Fruit fly (Drosophila melanogaster): ENCODE data around the gene Pi4KIIalpha.

Pi4KIIalpha gene

dm6 chr3R:5601044-5601523 is 37.6 kb upstream of the Pi4KIIalpha start, which contains the start of the genes kra and SecS:
kra (minus strand) TSS chr3R:5601136.
SecS (plus strand) TSS chr3R:5601433.
- TF ChIP-seq CG8301 (tag; optimal IDR thresholded peaks at IDR 0.05), result peak; percentile 11
- TF ChIP-seq EcR (GFP tag; optimal IDR thresholded peaks at IDR 0.05), result no peak
- no peak for TF ChIP-seq Pif1A (GFP tag; optimal IDR thresholded peaks at IDR 0.05)
- no peak for TF ChIP-seq CG4496 (GFP tag; IDR thresholded peaks at IDR 0.05)
- peak; percentile 38 for TF ChIP-seq CG15710 (tag; optimal IDR thresholded peaks at IDR 0.05)
- TF ChIP-seq Snoo (tag; optimal IDR thresholded peaks at IDR 0.05), result peak; percentile 35
- TF ChIP-seq CG8159 (tag; optimal IDR thresholded peaks at IDR 0.05), result peak; percentile 32
- TF ChIP-seq Ets98B (GFP tag; IDR thresholded peaks at IDR 0.05), result no peak
- TF ChIP-seq rn (GFP tag; IDR thresholded peaks at IDR 0.05), result no peak
- no peak for TF ChIP-seq CG32121 (GFP tag; IDR thresholded peaks at IDR 0.05)
- no peak for TF ChIP-seq fd96Ca (GFP tag; IDR thresholded peaks at IDR 0.05)
- TF ChIP-seq CG13204 (GFP tag; optimal IDR thresholded peaks at IDR 0.05), result no peak
- TF ChIP-seq CG10348 (GFP tag; IDR thresholded peaks at IDR 0.05), result no peak
- no peak for TF ChIP-seq CG14655 (GFP tag; optimal IDR thresholded peaks at IDR 0.05)
- TF ChIP-seq gl (tag; optimal IDR thresholded peaks at IDR 0.05), result no peak
- TF ChIP-seq D1 (tag; optimal IDR thresholded peaks at IDR 0.05), result no peak
- peak; percentile 40 for TF ChIP-seq CG9948 (tag; optimal IDR thresholded peaks at IDR 0.05)
- TF ChIP-seq CG17806 (tag; optimal IDR thresholded peaks at IDR 0.05), result peak; percentile 29
- TF ChIP-seq CG34367 (tag; optimal IDR thresholded peaks at IDR 0.05), result peak; percentile 11
- TF ChIP-seq CG12605 (GFP tag; IDR thresholded peaks at IDR 0.05), result no peak
- TF ChIP-seq Pif1B (GFP tag; optimal IDR thresholded peaks at IDR 0.05), result no peak

dm6 chr3R:5600361-5601043 is 37.0 kb upstream of the Pi4KIIalpha start:
- TF ChIP-seq CG10348 (GFP tag; IDR thresholded peaks at IDR 0.05), result no peak
- no peak for TF ChIP-seq CG9948 (tag; optimal IDR thresholded peaks at IDR 0.05)
- TF ChIP-seq CG4496 (GFP tag; IDR thresholded peaks at IDR 0.05), result no peak
- no peak for TF ChIP-seq gl (tag; optimal IDR thresholded peaks at IDR 0.05)
- TF ChIP-seq Snoo (tag; optimal IDR thresholded peaks at IDR 0.05), result no peak
- TF ChIP-seq CG14655 (GFP tag; optimal IDR thresholded peaks at IDR 0.05), result no peak
- TF ChIP-seq EcR (GFP tag; optimal IDR thresholded peaks at IDR 0.05), result peak; percentile 54
- TF ChIP-seq rn (GFP tag; IDR thresholded peaks at IDR 0.05), result no peak
- peak; percentile 9 for TF ChIP-seq CG34367 (tag; optimal IDR thresholded peaks at IDR 0.05)

dm6 chr3R:5599521-5600360 is 36.3 kb upstream of the Pi4KIIalpha start:
- TF ChIP-seq CG15710 (tag; optimal IDR thresholded peaks at IDR 0.05) (no peak), CG14655 (GFP tag; optimal IDR thresholded peaks at IDR 0.05) (no peak), rn (GFP tag; IDR thresholded peaks at IDR 0.05) (no peak), gl (tag; optimal IDR thresholded peaks at IDR 0.05) (no peak)

dm6 chr3R:5594878-5595277 is 31.4 kb upstream of the Pi4KIIalpha start:
- TF ChIP-seq Pif1A (GFP tag; optimal IDR thresholded peaks at IDR 0.05) (no peak), CG12605 (GFP tag; IDR thresholded peaks at IDR 0.05) (0 out of 2 replicates have a peak, but pooled peaks have one; percentile 20)

- TF ChIP-seq EcR (GFP tag; optimal IDR thresholded peaks at IDR 0.05), result peak; percentile 30
- TF ChIP-seq CG10348 (GFP tag; IDR thresholded peaks at IDR 0.05), result no peak
- 0 out of 3 replicates have a peak, but pooled peaks have one; percentile 34 for TF ChIP-seq CG4496 (GFP tag; IDR thresholded peaks at IDR 0.05)
- TF ChIP-seq fd96Ca (GFP tag; IDR thresholded peaks at IDR 0.05), result no peak
Observed at dm6 chr3R:5592009-5592572, 28.6 kb upstream of the Pi4KIIalpha start.

dm6 chr3R:5591398-5591853 is 28.0 kb upstream of the Pi4KIIalpha start, which contains the start of the genes noi and Vha26:
noi (minus strand) TSS chr3R:5591459.
Vha26 (plus strand) TSS chr3R:5591763.
- TF ChIP-seq CG15710 (tag; optimal IDR thresholded peaks at IDR 0.05) (peak; percentile 15), Snoo (tag; optimal IDR thresholded peaks at IDR 0.05) (no peak)

dm6 chr3R:5588573-5588972 is 25.1 kb upstream of the Pi4KIIalpha start, which contains the start of gene PolZ2:
PolZ2 (plus strand) TSS chr3R:5588873.
- no peak for TF ChIP-seq CG34367 (tag; optimal IDR thresholded peaks at IDR 0.05)
- TF ChIP-seq CG8301 (tag; optimal IDR thresholded peaks at IDR 0.05), result no peak
- no peak for TF ChIP-seq CG9948 (tag; optimal IDR thresholded peaks at IDR 0.05)
- no peak for TF ChIP-seq gl (tag; optimal IDR thresholded peaks at IDR 0.05)
- no peak for TF ChIP-seq CG12605 (GFP tag; IDR thresholded peaks at IDR 0.05)
- no peak for TF ChIP-seq CG32121 (GFP tag; IDR thresholded peaks at IDR 0.05)
- no peak for TF ChIP-seq CG13204 (GFP tag; optimal IDR thresholded peaks at IDR 0.05)
- TF ChIP-seq Snoo (tag; optimal IDR thresholded peaks at IDR 0.05), result no peak
- no peak for TF ChIP-seq CG10348 (GFP tag; IDR thresholded peaks at IDR 0.05)
- TF ChIP-seq fd96Ca (GFP tag; IDR thresholded peaks at IDR 0.05), result no peak
- no peak for TF ChIP-seq CG14655 (GFP tag; optimal IDR thresholded peaks at IDR 0.05)
- TF ChIP-seq EcR (GFP tag; optimal IDR thresholded peaks at IDR 0.05), result no peak
- TF ChIP-seq CG17806 (tag; optimal IDR thresholded peaks at IDR 0.05), result no peak
- no peak for TF ChIP-seq Pif1B (GFP tag; optimal IDR thresholded peaks at IDR 0.05)
